Fruit fly (Drosophila melanogaster): ENCODE results near the gene SPE.
A peak's percentile ranks its signal among the peaks of the same experiment; 100 is the strongest.

Gene SPE

dm6 chr3R:23732990-23733512 lies 47.0 kb downstream of the SPE start, which contains the start of the genes Hmgcr and Rpn9 (continued):
- TF ChIP-seq CG3281 (GFP tag; optimal IDR thresholded peaks at IDR 0.05): peak; percentile 2
- TF ChIP-seq knrl (GFP tag; IDR thresholded peaks at IDR 0.05; ENCODE audit: partially characterized antibody): peak; percentile 9; the same call in 1 of the 3 replicates
- peak; percentile 31 for TF ChIP-seq Mad (GFP tag; optimal IDR thresholded peaks at IDR 0.05)
- TF ChIP-seq unpg (GFP tag; optimal IDR thresholded peaks at IDR 0.05): peak; percentile 21
- peak; percentile 22 for TF ChIP-seq nau (GFP tag; optimal IDR thresholded peaks at IDR 0.05)
- no peak for TF ChIP-seq TFAM (GFP tag; optimal IDR thresholded peaks at IDR 0.05)
- no peak for TF ChIP-seq CG14860 (GFP tag; IDR thresholded peaks at IDR 0.05; ENCODE audit: partially characterized antibody)
- TF ChIP-seq Jarid2 (GFP tag; optimal IDR thresholded peaks at IDR 0.05): peak; percentile 86
- TF ChIP-seq Vsx1 (GFP tag; optimal IDR thresholded peaks at IDR 0.05): peak; percentile 68
- no peak for TF ChIP-seq chinmo (GFP tag; IDR thresholded peaks at IDR 0.05; ENCODE audit: partially characterized antibody)
- TF ChIP-seq lmd (GFP tag; IDR thresholded peaks at IDR 0.05): no peak
- no peak for TF ChIP-seq CG7556 (GFP tag; optimal IDR thresholded peaks at IDR 0.05)
- no peak for TF ChIP-seq odd (GFP tag; optimal IDR thresholded peaks at IDR 0.05)
- no peak for TF ChIP-seq Xrp1 (GFP tag; IDR thresholded peaks at IDR 0.05)
- TF ChIP-seq Dip3 (GFP tag; optimal IDR thresholded peaks at IDR 0.05): no peak
- no peak for TF ChIP-seq lola (GFP tag; optimal IDR thresholded peaks at IDR 0.05)
- TF ChIP-seq twi (tag; optimal IDR thresholded peaks at IDR 0.05): peak; percentile 43
- peak; percentile 65; the same call in 2 of the 3 replicates for TF ChIP-seq ci (GFP tag; IDR thresholded peaks at IDR 0.05)
- TF ChIP-seq CG10543 (GFP tag; optimal IDR thresholded peaks at IDR 0.05): no peak
- TF ChIP-seq fd102C (GFP tag; optimal IDR thresholded peaks at IDR 0.05): no peak
- TF ChIP-seq CrebB (tag; optimal IDR thresholded peaks at IDR 0.05): peak; percentile 38
- TF ChIP-seq hbn (GFP tag; IDR thresholded peaks at IDR 0.05; ENCODE audit: partially characterized antibody): no peak
- TF ChIP-seq unc-4 (GFP tag; IDR thresholded peaks at IDR 0.05; ENCODE audit: partially characterized antibody): 0 out of 2 replicates have a peak, but pooled peaks have one; percentile 44
- peak; percentile 83 for TF ChIP-seq Med (GFP tag)
- TF ChIP-seq lov (optimal IDR thresholded peaks at IDR 0.05): no peak
- no peak for TF ChIP-seq lov (GFP tag; IDR thresholded peaks at IDR 0.05)
- TF ChIP-seq CG17802 (tag; optimal IDR thresholded peaks at IDR 0.05): no peak
- TF ChIP-seq Scr (GFP tag; IDR thresholded peaks at IDR 0.05; ENCODE audit: partially characterized antibody): 0 out of 2 replicates have a peak, but pooled peaks have one; percentile 24
- no peak for TF ChIP-seq zf30C (GFP tag; optimal IDR thresholded peaks at IDR 0.05)
- TF ChIP-seq maf-S (GFP tag; optimal IDR thresholded peaks at IDR 0.05): no peak
- TF ChIP-seq CG14667 (GFP tag; IDR thresholded peaks at IDR 0.05): no peak
- peak; percentile 38 for TF ChIP-seq Nf-YC (tag; optimal IDR thresholded peaks at IDR 0.05)
- TF ChIP-seq CG1832 (GFP tag; optimal IDR thresholded peaks at IDR 0.05): no peak
- no peak for TF ChIP-seq sc (optimal IDR thresholded peaks at IDR 0.05)
- no peak for TF ChIP-seq sc (GFP tag; optimal IDR thresholded peaks at IDR 0.05)
- no peak for TF ChIP-seq mam (GFP tag; optimal IDR thresholded peaks at IDR 0.05)
- peak; percentile 57; the same call in 1 of the 2 replicates for TF ChIP-seq CG13287 (GFP tag; IDR thresholded peaks at IDR 0.05; ENCODE audit: partially characterized antibody)
- TF ChIP-seq CG8089 (GFP tag; optimal IDR thresholded peaks at IDR 0.05): peak; percentile 0
- TF ChIP-seq btn (GFP tag; optimal IDR thresholded peaks at IDR 0.05): no peak
- no peak for TF ChIP-seq HLH3B (GFP tag; IDR thresholded peaks at IDR 0.05)
- TF ChIP-seq gcm (GFP tag; optimal IDR thresholded peaks at IDR 0.05): peak; percentile 30
- peak; percentile 17; the same call in 1 of the 2 replicates for TF ChIP-seq CG42726 (GFP tag; IDR thresholded peaks at IDR 0.05; ENCODE audit: partially characterized antibody)
- no peak for TF ChIP-seq az2 (GFP tag; optimal IDR thresholded peaks at IDR 0.05)
- TF ChIP-seq Fer3 (tag; optimal IDR thresholded peaks at IDR 0.05): peak; percentile 3
- no peak for TF ChIP-seq CG18764 (GFP tag; optimal IDR thresholded peaks at IDR 0.05)
- peak; percentile 31 for TF ChIP-seq salm (tag; optimal IDR thresholded peaks at IDR 0.05)
- no peak for TF ChIP-seq crol (GFP tag; IDR thresholded peaks at IDR 0.05)
- TF ChIP-seq da (GFP tag; optimal IDR thresholded peaks at IDR 0.05): no peak
- peak; percentile 52 for TF ChIP-seq Sry-δ (GFP tag; optimal IDR thresholded peaks at IDR 0.05)
- no peak for TF ChIP-seq CG8478 (optimal IDR thresholded peaks at IDR 0.05)
